Fruit fly (Drosophila melanogaster) whole organism, embryonic: Measurements from ENCODE around the gene CG31997.

Experiments used
- CG1792 ChIP-seq: fragments of 200-800 bp; sonication (Bioruptor generic); optimal IDR thresholded peaks from 2 replicates; lab custom pipeline; 2016; ENCODE audit warnings: missing biosample characterization, missing genetic modification characterization
- CG6765 ChIP-seq: fragments of 200-800 bp; sonication (Bioruptor generic); optimal IDR thresholded peaks from 3 replicates; lab custom pipeline; 2017; ENCODE audit warnings: missing biosample characterization, mild to moderate bottlenecking, missing genetic modification characterization

DNA sequence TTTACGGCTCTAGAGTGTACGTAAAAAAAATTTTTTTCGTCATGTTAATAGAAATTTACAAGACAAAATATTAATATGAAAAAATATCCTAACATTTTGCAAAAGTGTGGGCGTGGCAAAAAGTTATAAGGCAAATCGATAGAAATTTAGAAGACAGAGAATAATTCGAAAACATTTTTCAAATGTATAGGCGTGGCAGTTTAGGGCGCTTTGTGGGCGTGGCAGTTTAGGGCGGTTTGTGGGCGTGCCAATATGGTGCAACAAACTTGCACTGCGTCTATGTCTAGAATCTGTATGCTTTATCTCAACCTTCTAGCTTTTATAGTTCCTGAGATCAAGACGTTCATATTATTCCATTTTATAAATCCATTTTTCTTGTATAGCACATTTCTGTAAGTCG, 24.9 kb downstream of the CG31997 start:
- TF ChIP-seq CG6765 (GFP tag; lab: Kevin White, UChicago) (no peak), CG1792 (GFP tag; lab: Kevin White, UChicago) (no peak)
